Worm (Caenorhabditis elegans): Measurements from ENCODE around the gene ZK228.4.

The ZK228.4 gene

ce11 chrV:18473415-18473814, 10.8 kb downstream of the ZK228.4 start, which contains the start of gene srh-182:
Gene srh-182 (minus strand): TSS chrV:18473515.
- TF ChIP-seq lin-13 (tag; optimal IDR thresholded peaks at IDR 0.05): no peak
- no peak for TF ChIP-seq sptf-1 (tag; optimal IDR thresholded peaks at IDR 0.05)
- no peak for TF ChIP-seq nhr-12 (tag; optimal IDR thresholded peaks at IDR 0.05)
- no peak for TF ChIP-seq unc-62 (GFP tag; optimal IDR thresholded peaks at IDR 0.05)
- no peak for TF ChIP-seq ceh-39 (tag; optimal IDR thresholded peaks at IDR 0.05)
- TF ChIP-seq ham-2 (GFP tag; optimal IDR thresholded peaks at IDR 0.05): no peak
- no peak for TF ChIP-seq blmp-1 (tag; optimal IDR thresholded peaks at IDR 0.05)
- TF ChIP-seq ceh-83 (GFP tag; optimal IDR thresholded peaks at IDR 0.05): no peak
- no peak for TF ChIP-seq drap-1 (GFP tag; optimal IDR thresholded peaks at IDR 0.05)
- no peak for TF ChIP-seq nhr-237 (tag; optimal IDR thresholded peaks at IDR 0.05)
- no peak for TF ChIP-seq mls-2 (tag; optimal IDR thresholded peaks at IDR 0.05)

ce11 chrV:18474223-18474622, 11.6 kb downstream of the ZK228.4 start, which contains the start of gene srh-181:
Gene srh-181 (plus strand): TSS chrV:18474523.
- TF ChIP-seq pha-4 (tag; optimal IDR thresholded peaks at IDR 0.05) (no peak), elt-1 (tag; optimal IDR thresholded peaks at IDR 0.05; ENCODE audit: borderline replicate concordance, insufficient read depth) (no peak), ceh-43 (GFP tag; optimal IDR thresholded peaks at IDR 0.05) (no peak), snpc-4 (tag; optimal IDR thresholded peaks at IDR 0.05) (no peak), M03D4.4 (tag; optimal IDR thresholded peaks at IDR 0.05) (no peak), mab-5 (tag; optimal IDR thresholded peaks at IDR 0.05) (no peak), blmp-1 (tag; optimal IDR thresholded peaks at IDR 0.05) (no peak), nhr-28 (tag; optimal IDR thresholded peaks at IDR 0.05) (no peak)

DNA sequence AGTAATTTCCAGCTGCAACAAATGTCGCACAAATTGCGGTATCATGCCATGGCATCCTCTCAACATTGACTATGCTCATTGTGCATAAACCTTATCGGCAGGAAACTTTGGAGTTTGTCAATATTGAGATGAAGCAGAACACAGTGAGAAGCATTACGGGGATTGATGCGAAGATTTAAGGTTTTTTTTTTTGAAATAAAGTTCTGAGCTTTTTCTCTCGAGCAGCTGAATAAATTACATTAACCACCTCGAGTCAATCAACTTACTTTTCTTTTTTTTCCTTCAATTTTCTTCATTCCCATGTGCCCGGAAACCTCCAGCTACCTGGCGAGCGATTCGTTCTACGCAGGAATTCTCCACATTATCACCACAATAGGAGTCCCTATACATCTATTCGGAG, 13.5 kb downstream of the ZK228.4 start, which contains the start of gene srh-179:
TSS of gene srh-179 (plus strand) at position 301 of the 400 bp plus-strand sequence.
- TF ChIP-seq zip-8 (tag; optimal IDR thresholded peaks at IDR 0.05): no peak
- TF ChIP-seq bed-3 (GFP tag; optimal IDR thresholded peaks at IDR 0.05): no peak
- TF ChIP-seq hlh-1 (tag; optimal IDR thresholded peaks at IDR 0.05): no peak
- TF ChIP-seq mab-5 (tag; optimal IDR thresholded peaks at IDR 0.05): no peak
- no peak for TF ChIP-seq M03D4.4 (tag; optimal IDR thresholded peaks at IDR 0.05)

DNA sequence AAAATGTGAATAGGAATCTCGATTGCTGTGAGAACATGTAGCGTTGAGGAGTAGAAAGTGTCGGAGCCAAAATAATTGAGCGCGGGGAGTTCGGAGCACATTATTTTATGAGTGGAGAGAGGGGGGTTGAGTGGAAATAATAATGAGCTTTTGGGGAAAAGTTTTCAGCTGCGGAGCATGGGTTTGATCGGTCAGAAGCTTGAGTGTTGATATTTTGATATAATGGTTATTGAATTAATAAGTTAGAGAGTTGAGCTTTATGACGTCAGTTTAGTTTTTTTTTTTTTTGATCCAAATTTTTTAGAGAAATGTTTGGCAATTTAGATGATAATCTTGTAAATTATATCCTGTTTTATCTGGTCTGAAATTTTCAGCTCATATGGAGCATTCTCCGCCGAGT, 17.6 kb downstream of the ZK228.4 start, which contains the start of gene srh-178:
TSS of gene srh-178 (minus strand) at position 101 of the 400 bp plus-strand sequence.
- TF ChIP-seq mep-1 (tag; optimal IDR thresholded peaks at IDR 0.05) (no peak), nhr-28 (tag; optimal IDR thresholded peaks at IDR 0.05) (no peak), ceh-39 (tag; optimal IDR thresholded peaks at IDR 0.05) (no peak)

ce11 chrV:18487158-18487557, 24.6 kb downstream of the ZK228.4 start, which contains the start of gene Y51A2D.18:
Gene Y51A2D.18 (minus strand): TSS chrV:18487258.
- no peak for TF ChIP-seq nhr-2 (tag; optimal IDR thresholded peaks at IDR 0.05)
- TF ChIP-seq nhr-237 (tag; optimal IDR thresholded peaks at IDR 0.05): no peak
- no peak for TF ChIP-seq ces-1 (GFP tag; optimal IDR thresholded peaks at IDR 0.05)
- no peak for TF ChIP-seq sptf-1 (tag; optimal IDR thresholded peaks at IDR 0.05)
- no peak for TF ChIP-seq ceh-43 (GFP tag; optimal IDR thresholded peaks at IDR 0.05)
- TF ChIP-seq elt-3 (tag; optimal IDR thresholded peaks at IDR 0.05): no peak
- TF ChIP-seq elt-1 (tag; optimal IDR thresholded peaks at IDR 0.05; ENCODE audit: borderline replicate concordance, insufficient read depth): no peak
- TF ChIP-seq drap-1 (GFP tag; optimal IDR thresholded peaks at IDR 0.05): no peak
- TF ChIP-seq unc-120 (tag; optimal IDR thresholded peaks at IDR 0.05; ENCODE audit: poor library complexity, severe bottlenecking): no peak
- no peak for TF ChIP-seq ztf-11 (tag; optimal IDR thresholded peaks at IDR 0.05)
- no peak for TF ChIP-seq nhr-28 (tag; optimal IDR thresholded peaks at IDR 0.05)
- TF ChIP-seq unc-62 (GFP tag; optimal IDR thresholded peaks at IDR 0.05): no peak
- TF ChIP-seq lin-32 (GFP tag; optimal IDR thresholded peaks at IDR 0.05): no peak
- TF ChIP-seq ceh-39 (tag; optimal IDR thresholded peaks at IDR 0.05): no peak
- TF ChIP-seq mep-1 (tag; optimal IDR thresholded peaks at IDR 0.05): no peak

DNA sequence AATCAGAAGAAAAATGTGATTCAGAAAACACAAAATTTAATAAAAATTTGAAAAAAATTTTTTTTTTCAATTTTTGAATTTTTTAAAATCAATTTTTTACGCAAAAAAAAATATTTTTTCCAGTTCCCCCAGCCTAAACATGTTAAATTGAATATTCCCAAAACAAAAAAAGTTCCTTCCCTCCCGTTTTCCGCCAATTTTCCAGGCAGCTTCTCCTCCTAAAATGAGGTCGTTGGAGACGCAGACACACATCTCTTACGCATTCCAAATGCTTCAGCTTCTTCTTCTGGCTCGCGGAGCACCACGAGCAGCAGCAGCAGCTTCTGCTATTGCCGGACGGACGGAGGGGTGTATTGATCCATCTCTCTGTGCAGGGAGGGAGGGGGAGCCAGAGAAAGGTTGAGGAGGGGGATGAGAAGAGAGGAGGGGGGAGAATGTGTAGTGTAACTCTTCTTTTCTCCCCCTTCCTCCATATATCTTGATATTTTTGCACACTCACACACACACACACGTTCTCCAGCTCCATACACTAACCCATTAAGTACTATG, 27.8 kb downstream of the ZK228.4 start:
- no peak for TF ChIP-seq unc-39 (tag; optimal IDR thresholded peaks at IDR 0.05)
- TF ChIP-seq cnd-1 (tag; optimal IDR thresholded peaks at IDR 0.05): no peak
- TF ChIP-seq blmp-1 (tag; optimal IDR thresholded peaks at IDR 0.05): no peak
- TF ChIP-seq flh-1 (GFP tag; optimal IDR thresholded peaks at IDR 0.05): no peak
- no peak for TF ChIP-seq ztf-11 (tag; optimal IDR thresholded peaks at IDR 0.05)
- TF ChIP-seq elt-3 (tag; optimal IDR thresholded peaks at IDR 0.05): no peak
- no peak for TF ChIP-seq nhr-76 (tag; optimal IDR thresholded peaks at IDR 0.05)
- peak; percentile 26 for TF ChIP-seq M03D4.4 (tag; optimal IDR thresholded peaks at IDR 0.05)
- no peak for TF ChIP-seq nhr-2 (tag; optimal IDR thresholded peaks at IDR 0.05)
- TF ChIP-seq ces-1 (GFP tag; optimal IDR thresholded peaks at IDR 0.05): peak; percentile 45
- TF ChIP-seq unc-120 (tag; optimal IDR thresholded peaks at IDR 0.05; ENCODE audit: poor library complexity, severe bottlenecking): peak; percentile 90
- TF ChIP-seq ceh-43 (GFP tag; optimal IDR thresholded peaks at IDR 0.05): no peak
- TF ChIP-seq drap-1 (GFP tag; optimal IDR thresholded peaks at IDR 0.05): peak; percentile 71
- TF ChIP-seq ceh-83 (GFP tag; optimal IDR thresholded peaks at IDR 0.05): no peak
- no peak for TF ChIP-seq mep-1 (tag; optimal IDR thresholded peaks at IDR 0.05)
- no peak for TF ChIP-seq nhr-12 (tag; optimal IDR thresholded peaks at IDR 0.05)
- TF ChIP-seq lsy-2 (tag; optimal IDR thresholded peaks at IDR 0.05): no peak
- no peak for TF ChIP-seq pha-4 (tag; optimal IDR thresholded peaks at IDR 0.05)
- no peak for TF ChIP-seq ham-2 (GFP tag; optimal IDR thresholded peaks at IDR 0.05)
- TF ChIP-seq ceh-39 (tag; optimal IDR thresholded peaks at IDR 0.05): no peak
- TF ChIP-seq hlh-1 (tag; optimal IDR thresholded peaks at IDR 0.05): peak; percentile 59
- no peak for TF ChIP-seq tbx-8 (GFP tag; optimal IDR thresholded peaks at IDR 0.05)
- peak; percentile 19 for TF ChIP-seq unc-62 (GFP tag; optimal IDR thresholded peaks at IDR 0.05)
- TF ChIP-seq bed-3 (GFP tag; optimal IDR thresholded peaks at IDR 0.05): no peak
- TF ChIP-seq mls-2 (tag; optimal IDR thresholded peaks at IDR 0.05): peak; percentile 17
- no peak for TF ChIP-seq zip-8 (tag; optimal IDR thresholded peaks at IDR 0.05)
- no peak for TF ChIP-seq mab-5 (tag; optimal IDR thresholded peaks at IDR 0.05)
- no peak for TF ChIP-seq lin-13 (tag; optimal IDR thresholded peaks at IDR 0.05)
- TF ChIP-seq sem-2 (GFP tag; optimal IDR thresholded peaks at IDR 0.05): no peak
- TF ChIP-seq snpc-4 (tag; optimal IDR thresholded peaks at IDR 0.05): no peak

Measured in whole organism, mixed stage, embryonic.